Worm (Caenorhabditis elegans): Measurements from ENCODE around the gene W03C9.5.

The W03C9.5 gene

DNA sequence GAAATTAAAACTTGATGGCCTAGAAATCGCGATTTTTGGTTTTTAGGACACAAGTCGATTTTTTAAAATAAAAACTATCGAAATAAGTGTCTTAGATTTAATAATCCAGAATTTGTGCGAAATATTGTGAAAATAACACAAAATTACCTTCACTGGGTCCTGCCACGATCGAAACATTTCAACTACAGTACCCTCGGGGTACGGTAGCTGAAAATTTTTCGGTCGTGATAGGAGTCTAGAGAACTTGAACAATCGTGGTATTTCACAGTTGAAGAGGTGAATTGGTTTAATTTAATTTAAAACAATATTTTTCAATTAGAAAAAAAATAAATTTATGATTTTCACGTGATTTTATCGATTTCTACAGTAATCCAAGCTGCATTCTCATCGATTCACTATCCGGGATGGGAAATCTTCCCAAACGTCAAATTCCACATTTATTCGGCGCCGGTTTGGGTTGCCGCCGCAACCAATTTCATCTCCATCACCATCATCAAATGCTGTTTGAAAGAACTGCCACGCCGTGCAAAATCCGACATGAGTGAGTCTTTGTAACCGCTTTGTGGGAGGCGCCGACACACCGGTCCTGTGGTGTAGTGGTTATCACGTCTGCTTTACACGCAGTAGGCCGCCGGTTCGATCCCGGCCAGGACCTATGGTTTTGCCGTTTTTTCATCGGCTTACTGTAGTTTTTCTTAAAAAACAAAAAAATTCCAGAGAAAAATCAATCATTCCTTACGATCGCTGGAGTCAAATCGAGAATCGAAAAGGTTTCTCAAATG lies 8.4 kb downstream of the W03C9.5 start (continued):
- TF ChIP-seq nhr-23 (tag; optimal IDR thresholded peaks at IDR 0.05), result no peak
- TF ChIP-seq nhr-21 (tag; optimal IDR thresholded peaks at IDR 0.05), result peak; percentile 10
- TF ChIP-seq nhr-25 (tag; optimal IDR thresholded peaks at IDR 0.05), result no peak
- no peak for TF ChIP-seq ceh-16 (tag; optimal IDR thresholded peaks at IDR 0.05)
- TF ChIP-seq mab-5 (tag; optimal IDR thresholded peaks at IDR 0.05), result no peak
- TF ChIP-seq lin-11 (tag; optimal IDR thresholded peaks at IDR 0.05), result peak; percentile 39
- peak; percentile 46 for TF ChIP-seq lin-13 (GFP tag; optimal IDR thresholded peaks at IDR 0.05)
- no peak for TF ChIP-seq alr-1 (tag; optimal IDR thresholded peaks at IDR 0.05)
- TF ChIP-seq C34F6.9 (tag; optimal IDR thresholded peaks at IDR 0.05), result peak; percentile 34
- TF ChIP-seq F13H6.1 (tag; optimal IDR thresholded peaks at IDR 0.05), result peak; percentile 61
- TF ChIP-seq unc-39 (tag; optimal IDR thresholded peaks at IDR 0.05), result no peak
- TF ChIP-seq ama-1 (optimal IDR thresholded peaks at IDR 0.05), result no peak

DNA sequence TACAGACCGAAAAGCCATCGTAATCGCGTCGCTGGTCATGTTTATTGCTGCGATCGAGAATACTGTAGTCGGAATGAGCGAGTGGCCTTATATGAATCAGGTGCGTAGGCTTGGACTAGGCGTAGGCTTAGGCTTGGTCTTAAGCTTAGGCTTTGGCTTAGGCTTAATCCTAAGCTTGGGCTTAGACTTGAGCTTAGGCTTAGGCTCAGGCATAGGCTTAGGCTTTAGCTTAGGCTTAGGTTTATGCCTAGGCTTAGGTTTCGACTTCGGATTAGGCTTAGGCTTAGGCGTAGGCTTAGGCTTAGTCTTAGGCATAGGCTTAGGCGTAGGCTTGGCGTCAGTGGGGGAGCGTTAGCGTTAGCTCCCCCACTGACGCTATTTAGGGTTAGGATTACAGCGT lies 12.5 kb downstream of the W03C9.5 start:
- no peak for TF ChIP-seq nhr-23 (tag; optimal IDR thresholded peaks at IDR 0.05)

DNA sequence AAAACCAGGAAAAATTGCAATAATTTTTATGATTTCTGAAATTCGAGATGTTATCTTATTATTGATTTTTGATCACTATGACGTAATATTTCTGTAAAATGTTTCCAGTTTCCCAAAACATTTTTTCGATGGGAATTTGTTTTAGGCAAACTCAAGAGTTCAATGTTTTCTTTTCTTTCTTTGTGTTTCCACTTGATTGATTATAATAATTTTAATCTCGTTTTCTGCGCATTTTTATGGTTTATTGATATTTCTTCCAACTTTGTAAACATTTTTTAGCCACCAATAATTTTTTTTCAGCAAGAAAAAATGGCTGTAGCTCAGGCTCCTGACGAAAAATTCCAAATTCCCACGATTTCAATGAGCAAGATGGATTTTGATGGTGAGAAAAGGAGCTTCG lies 13.1 kb downstream of the W03C9.5 start, which contains the start of gene W03C9.6:
TSS of gene W03C9.6 (plus strand) at position 301 of the 400 bp plus-strand sequence.
- TF ChIP-seq lin-39 (tag; optimal IDR thresholded peaks at IDR 0.05), result no peak
- TF ChIP-seq ztf-1 (GFP tag; conservative IDR thresholded peaks at IDR 0.05), result no peak
- no peak for TF ChIP-seq ZK546.5 (tag; optimal IDR thresholded peaks at IDR 0.05)
- no peak for TF ChIP-seq nhr-12 (tag; optimal IDR thresholded peaks at IDR 0.05)
- no peak for TF ChIP-seq nhr-11 (tag; optimal IDR thresholded peaks at IDR 0.05)
- TF ChIP-seq blmp-1 (tag; optimal IDR thresholded peaks at IDR 0.05; ENCODE audit: insufficient read depth), result no peak
- TF ChIP-seq sma-3 (GFP tag; optimal IDR thresholded peaks at IDR 0.05), result no peak
- TF ChIP-seq nhr-237 (tag; optimal IDR thresholded peaks at IDR 0.05), result no peak
- TF ChIP-seq egl-27 (tag; optimal IDR thresholded peaks at IDR 0.05), result no peak
- TF ChIP-seq snpc-4 (tag; optimal IDR thresholded peaks at IDR 0.05), result no peak
- TF ChIP-seq ztf-11 (tag; optimal IDR thresholded peaks at IDR 0.05), result no peak

DNA sequence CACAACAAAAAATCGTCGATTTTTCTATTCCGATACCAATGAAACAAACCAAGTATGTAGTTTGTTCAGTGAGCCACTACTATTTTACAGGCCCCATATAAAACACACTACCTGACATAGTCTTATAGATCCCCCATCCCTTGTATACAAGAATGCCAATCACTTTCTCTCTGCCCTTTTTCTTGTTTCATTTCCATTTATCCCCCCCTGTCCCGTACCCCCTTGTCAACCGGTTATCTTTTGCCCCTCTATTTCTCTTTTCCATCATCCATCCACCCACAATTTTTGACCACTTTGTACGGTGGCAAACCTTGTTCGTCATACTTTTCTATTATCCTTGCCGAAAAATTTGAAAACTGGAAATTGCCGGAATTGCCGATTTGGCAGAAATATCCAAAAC lies 14.4 kb downstream of the W03C9.5 start:
- TF ChIP-seq blmp-1 (tag; optimal IDR thresholded peaks at IDR 0.05; ENCODE audit: insufficient read depth) (peak; percentile 49), nhr-6 (tag; optimal IDR thresholded peaks at IDR 0.05) (no peak)

DNA sequence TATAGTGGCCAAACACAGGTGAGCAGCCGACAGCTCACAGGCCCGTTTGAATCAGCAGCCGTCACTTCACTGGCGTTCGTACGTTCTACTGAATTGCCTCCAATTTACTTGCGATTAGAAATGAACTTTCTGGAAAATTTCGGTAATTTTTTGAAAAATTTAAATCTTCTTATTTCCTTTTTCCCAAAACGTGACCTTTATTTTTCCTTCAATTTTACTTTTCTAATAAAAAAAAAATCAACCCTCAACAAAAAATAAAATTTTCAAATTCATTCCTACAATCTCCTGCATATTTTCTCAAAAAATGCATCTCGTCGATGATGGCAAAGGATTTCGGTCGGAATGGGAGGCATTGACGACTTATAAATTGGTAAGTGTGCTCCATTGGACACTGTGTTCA lies 18.9 kb downstream of the W03C9.5 start, which contains the start of gene W03C9.8:
TSS of gene W03C9.8 (plus strand) at position 301 of the 400 bp plus-strand sequence.
- TF ChIP-seq elt-3 (tag; optimal IDR thresholded peaks at IDR 0.05) (no peak), dmd-4 (tag; optimal IDR thresholded peaks at IDR 0.05) (no peak), skn-1 (tag; optimal IDR thresholded peaks at IDR 0.05) (no peak), zag-1 (tag; optimal IDR thresholded peaks at IDR 0.05) (no peak), unc-39 (tag; optimal IDR thresholded peaks at IDR 0.05) (no peak), lin-13 (GFP tag; optimal IDR thresholded peaks at IDR 0.05) (no peak), aly-2 (tag; optimal IDR thresholded peaks at IDR 0.05) (no peak), nhr-129 (tag; optimal IDR thresholded peaks at IDR 0.05) (no peak), nhr-11 (tag; optimal IDR thresholded peaks at IDR 0.05) (no peak), nhr-77 (tag; optimal IDR thresholded peaks at IDR 0.05) (no peak), ztf-11 (tag; optimal IDR thresholded peaks at IDR 0.05) (no peak), nhr-25 (tag; optimal IDR thresholded peaks at IDR 0.05) (no peak), lin-11 (tag; optimal IDR thresholded peaks at IDR 0.05) (no peak), crh-2 (tag; optimal IDR thresholded peaks at IDR 0.05) (no peak), Y55F3AM.14 (GFP tag; optimal IDR thresholded peaks at IDR 0.05) (no peak), mab-5 (tag; optimal IDR thresholded peaks at IDR 0.05) (no peak)

DNA sequence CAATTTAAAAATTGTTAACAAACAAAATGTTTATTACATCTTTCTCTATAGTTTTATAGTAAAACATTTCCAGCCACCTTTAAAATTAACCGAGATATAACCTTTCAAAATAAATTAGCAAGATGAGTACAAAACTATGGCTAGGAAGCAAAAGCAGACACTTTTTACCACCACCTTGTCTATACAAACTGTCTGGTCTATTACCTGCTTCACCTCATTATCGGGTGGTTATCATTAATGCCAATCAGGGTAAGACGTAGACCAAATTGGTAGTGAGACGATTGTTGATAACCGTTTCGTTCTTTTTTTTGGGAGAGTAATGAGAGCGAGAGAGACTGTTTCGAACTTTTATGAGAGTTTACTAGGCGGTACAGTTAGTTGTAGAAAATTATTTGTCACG lies 31.0 kb downstream of the W03C9.5 start:
- TF ChIP-seq elt-3 (tag; optimal IDR thresholded peaks at IDR 0.05) (no peak), fos-1 (tag; optimal IDR thresholded peaks at IDR 0.05) (peak; percentile 27)

Data from whole organism, L2 larva.